Worm (Caenorhabditis elegans) whole organism, late embryonic: ENCODE data around the gene swt-5.

Experiments
- C08G9.2 ChIP-seq: sonication (generic microtip); optimal IDR thresholded peaks from 2 replicates; lab custom pipeline; 2016; ENCODE audit warnings: mild to moderate bottlenecking, missing genetic modification characterization, moderate library complexity, missing compliant biosample characterization
- C38D4.7 ChIP-seq: fragments of 200-800 bp; sonication (Bioruptor generic); optimal IDR thresholded peaks from 2 replicates; lab custom pipeline; 2018; ENCODE audit warnings: mild to moderate bottlenecking, missing genetic modification characterization, moderate library complexity, missing compliant biosample characterization
- F13H6.1 ChIP-seq: sonication (generic microtip); optimal IDR thresholded peaks from 2 replicates; lab custom pipeline; 2016; ENCODE audit warnings: missing genetic modification characterization, missing compliant biosample characterization
- T23F11.4 ChIP-seq: fragments of 200-800 bp; sonication (Bioruptor generic); optimal IDR thresholded peaks from 2 replicates; lab custom pipeline; 2018; ENCODE audit warnings: mild to moderate bottlenecking, missing genetic modification characterization, missing compliant biosample characterization
- Y22D7AL.16 ChIP-seq: sonication (generic microtip); optimal IDR thresholded peaks from 2 replicates; lab custom pipeline; 2016; ENCODE audit warnings: missing genetic modification characterization, missing compliant biosample characterization
- ahr-1 ChIP-seq: sonication (generic microtip); optimal IDR thresholded peaks from 2 replicates; lab custom pipeline; 2016; ENCODE audit warnings: missing genetic modification characterization, missing compliant biosample characterization
- ceh-18 ChIP-seq: sonication (generic microtip); optimal IDR thresholded peaks from 2 replicates; lab custom pipeline; 2016; ENCODE audit warnings: missing genetic modification characterization, missing compliant biosample characterization
- ceh-19 ChIP-seq: fragments of 200-800 bp; sonication (Bioruptor generic); optimal IDR thresholded peaks from 2 replicates; lab custom pipeline; 2018; ENCODE audit warnings: mild to moderate bottlenecking, missing genetic modification characterization, missing compliant biosample characterization
- ceh-2 ChIP-seq: sonication (generic microtip); optimal IDR thresholded peaks from 2 replicates; lab custom pipeline; 2016; ENCODE audit warnings: missing genotype, missing genetic modification characterization, missing compliant biosample characterization
- ceh-24 ChIP-seq: sonication (generic microtip); optimal IDR thresholded peaks from 2 replicates; lab custom pipeline; 2016; ENCODE audit warnings: mild to moderate bottlenecking, missing genetic modification characterization, missing compliant biosample characterization
- ceh-30 ChIP-seq: fragments of 150-350 bp; optimal IDR thresholded peaks from 2 replicates; lab custom pipeline; 2014; ENCODE audit warnings: missing biosample characterization, missing genetic modification characterization
- ceh-31 ChIP-seq: sonication (generic microtip); optimal IDR thresholded peaks from 2 replicates; lab custom pipeline; 2016; ENCODE audit warnings: missing genetic modification characterization, missing compliant biosample characterization
- ceh-6 ChIP-seq: fragments of 200-800 bp; sonication (Bioruptor generic); optimal IDR thresholded peaks from 2 replicates; lab custom pipeline; 2018; ENCODE audit warnings: mild to moderate bottlenecking, missing genetic modification characterization, missing compliant biosample characterization
- ceh-9 ChIP-seq: sonication (generic microtip); optimal IDR thresholded peaks from 2 replicates; lab custom pipeline; 2016; ENCODE audit warnings: mild to moderate bottlenecking, missing genetic modification characterization, inconsistent platforms, missing compliant biosample characterization
- che-1 ChIP-seq: sonication (generic microtip); optimal IDR thresholded peaks from 2 replicates; lab custom pipeline; 2016; ENCODE audit warnings: mild to moderate bottlenecking, missing genetic modification characterization, missing compliant biosample characterization
- dmd-4 ChIP-seq: sonication (generic microtip); optimal IDR thresholded peaks from 2 replicates; lab custom pipeline; 2016; ENCODE audit warnings: borderline replicate concordance, missing genetic modification characterization, missing compliant biosample characterization
- dve-1 ChIP-seq: sonication (generic microtip); optimal IDR thresholded peaks from 2 replicates; lab custom pipeline; 2017; ENCODE audit warnings: antibody characterized with exemption, mild to moderate bottlenecking, missing genetic modification characterization, missing compliant biosample characterization
- ets-4 ChIP-seq: sonication (generic microtip); optimal IDR thresholded peaks from 2 replicates; lab custom pipeline; 2016; ENCODE audit warnings: missing genetic modification characterization, missing compliant biosample characterization
- eyg-1 ChIP-seq: sonication (generic microtip); optimal IDR thresholded peaks from 2 replicates; lab custom pipeline; 2016; ENCODE audit warnings: missing genotype, missing genetic modification characterization, missing compliant biosample characterization
- fkh-10 ChIP-seq: fragments of 150-350 bp; optimal IDR thresholded peaks from 2 replicates; lab custom pipeline; 2014; ENCODE audit warnings: missing biosample characterization, missing genetic modification reagents, missing genetic modification characterization
- fkh-6 ChIP-seq: sonication (generic microtip); optimal IDR thresholded peaks from 2 replicates; lab custom pipeline; 2016; ENCODE audit warnings: missing genetic modification characterization, missing compliant biosample characterization
- hlh-30 ChIP-seq: sonication (generic microtip); optimal IDR thresholded peaks from 2 replicates; lab custom pipeline; 2017; ENCODE audit warnings: antibody characterized with exemption, missing genetic modification characterization, missing compliant biosample characterization; ENCODE audit not compliant: insufficient read depth
- hlh-6 ChIP-seq: sonication (generic microtip); optimal IDR thresholded peaks from 2 replicates; lab custom pipeline; 2016; ENCODE audit warnings: missing genotype, missing genetic modification characterization, missing compliant biosample characterization
- hlh-8 ChIP-seq: sonication (generic microtip); optimal IDR thresholded peaks from 2 replicates; lab custom pipeline; 2016; ENCODE audit warnings: missing genotype, missing genetic modification characterization, missing compliant biosample characterization
- lim-6 ChIP-seq: sonication (generic microtip); optimal IDR thresholded peaks from 2 replicates; lab custom pipeline; 2016; ENCODE audit warnings: missing genetic modification characterization, missing compliant biosample characterization
- madf-2 ChIP-seq: sonication (generic microtip); optimal IDR thresholded peaks from 2 replicates; lab custom pipeline; 2017; ENCODE audit warnings: missing genetic modification characterization, missing compliant biosample characterization
- mec-3 ChIP-seq: sonication (generic microtip); optimal IDR thresholded peaks from 2 replicates; lab custom pipeline; 2016; ENCODE audit warnings: borderline replicate concordance, missing genetic modification characterization, missing compliant biosample characterization
- nfya-1 ChIP-seq: sonication (generic microtip); optimal IDR thresholded peaks from 2 replicates; lab custom pipeline; 2017; ENCODE audit warnings: missing genetic modification characterization, mild to moderate bottlenecking, missing compliant biosample characterization, antibody characterized with exemption, moderate library complexity
- nhr-232 ChIP-seq: sonication (generic microtip); optimal IDR thresholded peaks from 2 replicates; lab custom pipeline; 2016; ENCODE audit warnings: missing genetic modification characterization, missing compliant biosample characterization
- pax-1 ChIP-seq: fragments of 150-350 bp; optimal IDR thresholded peaks from 2 replicates; lab custom pipeline; 2014; ENCODE audit warnings: missing biosample characterization, missing genetic modification characterization
- pha-2 ChIP-seq: sonication (generic microtip); optimal IDR thresholded peaks from 2 replicates; lab custom pipeline; 2017; ENCODE audit warnings: mild to moderate bottlenecking, missing genetic modification characterization, missing compliant biosample characterization
- pqm-1 ChIP-seq: sonication (generic microtip); optimal IDR thresholded peaks from 2 replicates; lab custom pipeline; 2016; ENCODE audit warnings: missing genetic modification characterization, missing compliant biosample characterization
- pros-1 ChIP-seq: fragments of 150-350 bp; optimal IDR thresholded peaks from 2 replicates; lab custom pipeline; 2014; ENCODE audit warnings: missing biosample characterization, missing genetic modification reagents, missing genetic modification characterization
- ref-2 ChIP-seq: sonication (generic microtip); optimal IDR thresholded peaks from 2 replicates; lab custom pipeline; 2016; ENCODE audit warnings: missing genetic modification characterization, missing compliant biosample characterization
- rnt-1 ChIP-seq: sonication (generic microtip); optimal IDR thresholded peaks from 2 replicates; lab custom pipeline; 2016; ENCODE audit warnings: missing genetic modification characterization, missing compliant biosample characterization
- sdc-2 ChIP-seq: sonication (generic microtip); optimal IDR thresholded peaks from 2 replicates; lab custom pipeline; 2016; ENCODE audit warnings: missing genotype, missing genetic modification characterization, missing compliant biosample characterization
- sox-4 ChIP-seq: sonication (generic microtip); optimal IDR thresholded peaks from 2 replicates; lab custom pipeline; 2017; ENCODE audit warnings: mild to moderate bottlenecking, missing genetic modification characterization, inconsistent platforms, missing compliant biosample characterization
- syd-9 ChIP-seq: sonication (generic microtip); optimal IDR thresholded peaks from 2 replicates; lab custom pipeline; 2016; ENCODE audit warnings: mild to moderate bottlenecking, missing genetic modification characterization, moderate library complexity, missing compliant biosample characterization
- tbx-2 ChIP-seq: sonication (generic microtip); optimal IDR thresholded peaks from 2 replicates; lab custom pipeline; 2016; ENCODE audit warnings: missing genetic modification characterization, missing compliant biosample characterization
- tbx-7 ChIP-seq: sonication (generic microtip); optimal IDR thresholded peaks from 2 replicates; lab custom pipeline; 2016; ENCODE audit warnings: missing genotype, missing genetic modification characterization, missing compliant biosample characterization
- ttx-3 ChIP-seq: sonication (generic microtip); optimal IDR thresholded peaks from 2 replicates; lab custom pipeline; 2016; ENCODE audit warnings: missing genetic modification reagents, missing genetic modification characterization, missing compliant biosample characterization
- unc-3 ChIP-seq, 2 experiments: fragments of 200-800 bp in 1 of 2; sonication (Bioruptor generic) in 1 of 2; sonication (generic microtip) in 1 of 2; conservative IDR thresholded peaks in 1 of 2; optimal IDR thresholded peaks in 1 of 2; 2 replicates each; pipeline versions ENCODE4 v1.3.6 to Lab custom; 2016 to 2022; ENCODE audit warnings: missing compliant biosample characterization in 2 of 2, missing genetic modification characterization in 2 of 2, missing genetic modification reagents in 1 of 2
- unc-42 ChIP-seq: sonication (generic microtip); optimal IDR thresholded peaks from 2 replicates; lab custom pipeline; 2016; ENCODE audit warnings: missing genotype, missing genetic modification characterization, missing compliant biosample characterization
- unc-86 ChIP-seq: sonication (generic microtip); optimal IDR thresholded peaks from 2 replicates; lab custom pipeline; 2016; ENCODE audit warnings: missing genetic modification characterization, missing compliant biosample characterization
- zip-5 ChIP-seq: sonication (generic microtip); optimal IDR thresholded peaks from 2 replicates; lab custom pipeline; 2016; ENCODE audit warnings: missing genetic modification characterization, missing compliant biosample characterization
- ztf-16 ChIP-seq: sonication (generic microtip); optimal IDR thresholded peaks from 2 replicates; lab custom pipeline; 2017; ENCODE audit warnings: missing genetic modification characterization, missing compliant biosample characterization

swt-5 gene

ce11 chrV:9536505-9536904, 35.3 kb downstream of the swt-5 start, which contains the start of gene C50F4.4 (continued):
- TF ChIP-seq T23F11.4 (GFP tag; lab: Kevin White, UChicago) (no peak), Y22D7AL.16 (tag; lab: Kevin White, UChicago) (no peak)
- TF ChIP-seq, all 69 proteins: peak for 7

DNA sequence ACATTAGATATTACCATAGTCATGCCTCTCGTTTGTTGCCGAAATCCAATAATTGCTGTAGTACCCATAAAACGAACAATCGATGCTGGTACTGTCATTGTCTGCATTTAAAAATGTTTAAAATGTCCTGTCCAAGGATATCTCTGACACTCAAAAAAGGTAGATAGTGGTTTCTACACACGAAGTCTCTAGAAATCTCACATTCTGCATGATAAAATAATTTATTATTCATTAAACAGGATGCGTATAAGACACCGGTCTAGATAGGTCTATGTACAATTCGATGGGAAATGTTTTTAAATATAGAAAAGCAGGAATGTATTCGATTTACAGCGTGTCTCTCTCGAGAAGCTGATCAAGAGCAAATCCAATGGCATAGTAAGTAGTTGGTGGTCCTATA, 38.4 kb downstream of the swt-5 start, which contains the start of gene C50F4.12:
Gene C50F4.12 (minus strand): TSS at position 101 of the 400 bp plus-strand sequence.
- TF ChIP-seq C08G9.2, result no peak
- TF ChIP-seq ceh-30 (tag; lab: Kevin White, UChicago), result no peak
- TF ChIP-seq ceh-18 (tag; lab: Kevin White, UChicago), result no peak
- no peak for TF ChIP-seq sox-4 (tag; lab: Kevin White, UChicago)
- TF ChIP-seq nfya-1 (tag; lab: Kevin White, UChicago), result no peak
- no peak for TF ChIP-seq ttx-3 (tag; lab: Kevin White, UChicago)
- TF ChIP-seq fkh-6, result no peak
- no peak for TF ChIP-seq fkh-10
- TF ChIP-seq ceh-9 (tag; lab: Kevin White, UChicago), result no peak
- TF ChIP-seq ets-4 (tag; lab: Kevin White, UChicago), result no peak
- no peak for TF ChIP-seq dmd-4 (tag; lab: Kevin White, UChicago)
- TF ChIP-seq pax-1 (tag; lab: Kevin White, UChicago), result no peak
- TF ChIP-seq F13H6.1 (tag; lab: Kevin White, UChicago), result no peak
- TF ChIP-seq unc-42 (tag; lab: Kevin White, UChicago), result no peak
- no peak for TF ChIP-seq ceh-24
- TF ChIP-seq tbx-7 (tag; lab: Kevin White, UChicago), result no peak
- no peak for TF ChIP-seq unc-3 (GFP tag; conservative IDR thresholded peaks at IDR 0.05; lab: Robert Waterston, UW)
- TF ChIP-seq unc-3 (tag; optimal IDR thresholded peaks at IDR 0.05; lab: Kevin White, UChicago), result no peak
- TF ChIP-seq, all 69 proteins: peak for 0

ce11 chrV:9541506-9541905, 40.3 kb downstream of the swt-5 start, which contains the start of gene C50F4.16:
TSS of gene C50F4.16 (minus strand) at chrV:9541606.
- TF ChIP-seq pros-1 (no peak), zip-5 (tag; lab: Kevin White, UChicago) (no peak), fkh-10 (no peak), lim-6 (no peak), pqm-1 (tag; lab: Kevin White, UChicago) (no peak), ceh-30 (tag; lab: Kevin White, UChicago) (no peak), mec-3 (tag; lab: Kevin White, UChicago) (no peak), unc-3 (GFP tag; conservative IDR thresholded peaks at IDR 0.05; lab: Robert Waterston, UW) (no peak), unc-3 (tag; optimal IDR thresholded peaks at IDR 0.05; lab: Kevin White, UChicago) (no peak), ahr-1 (tag; lab: Kevin White, UChicago) (no peak)

DNA sequence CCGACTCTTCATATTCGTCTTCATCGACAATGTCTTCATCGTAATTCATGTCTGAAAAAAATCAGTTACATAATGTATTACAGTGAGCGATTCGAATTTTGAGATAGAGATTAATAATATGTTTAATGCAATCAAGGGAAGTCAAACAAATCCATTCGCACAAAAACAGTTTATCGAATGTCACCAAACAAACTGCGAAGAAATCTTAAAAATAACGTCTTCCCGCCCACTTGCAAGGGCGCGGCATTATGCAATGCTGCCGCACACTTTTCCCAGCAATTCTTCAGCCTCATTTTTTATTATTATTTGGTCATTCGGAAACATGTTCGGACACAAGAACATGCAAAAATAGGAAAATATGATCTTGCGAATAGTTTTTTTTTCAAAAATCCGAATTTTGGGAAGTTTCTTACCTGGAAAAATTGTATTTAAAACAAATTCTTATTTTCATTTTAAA, 43.0 kb downstream of the swt-5 start, which contains the start of gene mdf-1:
Gene mdf-1 (minus strand): TSS at position 51 of the 457 bp plus-strand sequence.
- TF ChIP-seq ref-2 (tag; lab: Kevin White, UChicago) (peak; percentile 7), che-1 (tag; lab: Kevin White, UChicago) (peak; percentile 2), unc-42 (tag; lab: Kevin White, UChicago) (peak; percentile 25), ceh-19 (GFP tag; lab: Kevin White, UChicago) (no peak), nhr-232 (no peak), ceh-31 (tag; lab: Kevin White, UChicago) (peak; percentile 42), unc-3 (GFP tag; conservative IDR thresholded peaks at IDR 0.05; lab: Robert Waterston, UW) (0 out of 2 replicates have a peak, but pooled peaks have one; percentile 6), unc-3 (tag; optimal IDR thresholded peaks at IDR 0.05; lab: Kevin White, UChicago) (no peak), pha-2 (tag; lab: Kevin White, UChicago) (no peak), F13H6.1 (tag; lab: Kevin White, UChicago) (no peak), ceh-6 (no peak), hlh-8 (tag; lab: Kevin White, UChicago) (no peak), rnt-1 (tag; lab: Kevin White, UChicago) (no peak), eyg-1 (tag; lab: Kevin White, UChicago) (no peak), hlh-6 (tag; lab: Kevin White, UChicago) (no peak), unc-86 (peak; percentile 25), sdc-2 (tag; lab: Kevin White, UChicago) (no peak), syd-9 (no peak), ztf-16 (no peak), madf-2 (no peak), dve-1 (tag; lab: Kevin White, UChicago) (no peak), hlh-30 (tag; lab: Kevin White, UChicago) (no peak), C38D4.7 (GFP tag; lab: Kevin White, UChicago) (no peak), ceh-2 (tag; lab: Kevin White, UChicago) (peak; percentile 6), sox-4 (tag; lab: Kevin White, UChicago) (peak; percentile 22), tbx-2 (tag; lab: Kevin White, UChicago) (peak; percentile 73)
